Fruit fly (Drosophila melanogaster) whole organism, embryonic: ENCODE data around the gene CG6843.

Source experiments
- CG13287 ChIP-seq: fragments of 200-800 bp; sonication (Bioruptor generic); IDR thresholded peaks from 2 replicates; pipeline ENCODE4 v1.3.6; 2022; ENCODE audit warnings: missing biosample characterization, missing genetic modification characterization; ENCODE audit not compliant: partially characterized antibody
- CG1603 ChIP-seq: fragments of 200-800 bp; sonication (Bioruptor generic); optimal IDR thresholded peaks from 2 replicates; lab custom pipeline; 2019; ENCODE audit warnings: missing biosample characterization, mild to moderate bottlenecking, missing genetic modification characterization, moderate library complexity
- CG2116 ChIP-seq: fragments of 200-800 bp; sonication (Bioruptor generic); optimal IDR thresholded peaks from 3 replicates; lab custom pipeline; 2018; ENCODE audit warnings: missing biosample characterization, mild to moderate bottlenecking, missing genetic modification characterization
- CG2129 ChIP-seq: fragments of 200-800 bp; sonication (Bioruptor generic); IDR thresholded peaks from 2 replicates; pipeline ENCODE4 v1.3.6; 2022; ENCODE audit warnings: missing biosample characterization, missing genetic modification characterization; ENCODE audit not compliant: partially characterized antibody
- CG34376 ChIP-seq: fragments of 200-800 bp; sonication (Bioruptor generic); optimal IDR thresholded peaks from 2 replicates; lab custom pipeline; 2018; ENCODE audit warnings: missing biosample characterization, mild to moderate bottlenecking, missing genetic modification characterization
- CG4617 ChIP-seq: fragments of 200-800 bp; sonication (Bioruptor generic); optimal IDR thresholded peaks from 3 replicates; lab custom pipeline; 2016; ENCODE audit warnings: missing biosample characterization, missing genetic modification characterization, borderline replicate concordance
- CG6791 ChIP-seq: fragments of 200-800 bp; sonication (Bioruptor generic); IDR thresholded peaks from 3 replicates; pipeline ENCODE4 v1.3.6; 2022; ENCODE audit warnings: missing biosample characterization, missing genetic modification characterization; ENCODE audit not compliant: partially characterized antibody
- CG7963 ChIP-seq: fragments of 200-800 bp; sonication (Bioruptor generic); IDR thresholded peaks from 3 replicates; pipeline ENCODE4 v1.3.6; 2022; ENCODE audit warnings: missing biosample characterization, missing genetic modification characterization; ENCODE audit not compliant: partially characterized antibody
- CG8290 ChIP-seq, 3 experiments: fragments of 200-800 bp; sonication (Bioruptor generic); optimal IDR thresholded peaks; 2 replicates each; lab custom pipeline; 2016 to 2019; ENCODE audit warnings: missing biosample characterization in 3 of 3, missing genetic modification characterization in 3 of 3, mild to moderate bottlenecking in 2 of 3, moderate library complexity in 1 of 3
- CG8388 ChIP-seq: fragments of 200-800 bp; sonication (Bioruptor generic); optimal IDR thresholded peaks from 2 replicates; lab custom pipeline; 2019; ENCODE audit warnings: missing biosample characterization, mild to moderate bottlenecking, missing genetic modification characterization, moderate library complexity
- CG9797 ChIP-seq: fragments of 200-800 bp; sonication (Bioruptor generic); optimal IDR thresholded peaks from 3 replicates; lab custom pipeline; 2018; ENCODE audit warnings: missing biosample characterization, mild to moderate bottlenecking, missing genetic modification characterization
- Doc3 ChIP-seq: fragments of 200-800 bp; sonication (Bioruptor generic); IDR thresholded peaks from 3 replicates; pipeline ENCODE4 v1.3.6; 2022; ENCODE audit warnings: missing biosample characterization, missing genetic modification characterization; ENCODE audit not compliant: partially characterized antibody
- Dp ChIP-seq: fragments of 200-800 bp; sonication (Bioruptor generic); optimal IDR thresholded peaks from 2 replicates; lab custom pipeline; 2018; ENCODE audit warnings: missing biosample characterization, mild to moderate bottlenecking, missing genetic modification characterization, moderate library complexity
- Dref ChIP-seq: fragments of 200-800 bp; sonication (Bioruptor generic); IDR thresholded peaks from 2 replicates; pipeline ENCODE4 v1.3.6; 2022; ENCODE audit warnings: missing biosample characterization, missing genetic modification characterization
- E2f2 ChIP-seq: fragments of 200-800 bp; sonication (Bioruptor generic); IDR thresholded peaks from 2 replicates; pipeline ENCODE4 v1.3.6; 2022; ENCODE audit warnings: missing biosample characterization, missing genetic modification characterization
- Elba2 ChIP-seq: fragments of 200-800 bp; sonication (Bioruptor generic); optimal IDR thresholded peaks from 3 replicates; lab custom pipeline; 2016; ENCODE audit warnings: missing biosample characterization, missing genetic modification characterization
- Ets65A ChIP-seq: fragments of 200-800 bp; sonication (Bioruptor generic); peaks from one replicate; lab custom pipeline; 2016; ENCODE audit warnings: missing biosample characterization, missing genetic modification characterization
- Fer1 ChIP-seq: fragments of 200-800 bp; sonication (Bioruptor generic); optimal IDR thresholded peaks from 2 replicates; lab custom pipeline; 2017; ENCODE audit warnings: missing biosample characterization, mild to moderate bottlenecking, missing genetic modification characterization
- HLH4C ChIP-seq: fragments of 200-800 bp; sonication (Bioruptor generic); IDR thresholded peaks from 3 replicates; pipeline ENCODE4 v1.3.6; 2022; ENCODE audit warnings: missing biosample characterization, missing genetic modification characterization; ENCODE audit not compliant: partially characterized antibody
- Hsf ChIP-seq: fragments of 200-800 bp; sonication (Bioruptor generic); optimal IDR thresholded peaks from 3 replicates; lab custom pipeline; 2016; ENCODE audit warnings: missing biosample characterization, missing genetic modification characterization
- Lhr ChIP-seq: fragments of 200-800 bp; sonication (Bioruptor generic); optimal IDR thresholded peaks from 3 replicates; lab custom pipeline; 2017; ENCODE audit warnings: mild to moderate bottlenecking, missing biosample characterization, missing genetic modification reagents, missing genetic modification characterization
- Myb ChIP-seq: fragments of 200-800 bp; sonication (Bioruptor generic); optimal IDR thresholded peaks from 2 replicates; lab custom pipeline; 2016; ENCODE audit warnings: missing biosample characterization, missing genetic modification characterization
- Neu2 ChIP-seq: fragments of 200-800 bp; sonication (Bioruptor generic); optimal IDR thresholded peaks from 3 replicates; lab custom pipeline; 2016; ENCODE audit warnings: missing biosample characterization, missing genetic modification characterization, borderline replicate concordance
- Sry-δ ChIP-seq: fragments of 200-800 bp; sonication (Bioruptor generic); optimal IDR thresholded peaks from 2 replicates; lab custom pipeline; 2016; ENCODE audit warnings: missing biosample characterization, missing genetic modification characterization
- Vsx1 ChIP-seq: fragments of 200-800 bp; sonication (Bioruptor generic); optimal IDR thresholded peaks from 2 replicates; lab custom pipeline; 2017; ENCODE audit warnings: missing biosample characterization, mild to moderate bottlenecking, missing genetic modification characterization, missing genetic modification reagents
- amos ChIP-seq: fragments of 200-800 bp; sonication (Bioruptor generic); IDR thresholded peaks from 2 replicates; pipeline ENCODE4 v1.3.6; 2022; ENCODE audit warnings: missing biosample characterization, missing genetic modification characterization; ENCODE audit not compliant: partially characterized antibody
- bbx ChIP-seq: fragments of 200-800 bp; sonication (Bioruptor generic); IDR thresholded peaks from 2 replicates; pipeline ENCODE4 v1.3.6; 2022; ENCODE audit warnings: missing biosample characterization, missing genetic modification characterization; ENCODE audit not compliant: partially characterized antibody
- chinmo ChIP-seq: fragments of 200-800 bp; sonication (Bioruptor generic); IDR thresholded peaks from 4 replicates; pipeline ENCODE4 v1.3.6; 2022; ENCODE audit warnings: missing biosample characterization, missing genetic modification characterization; ENCODE audit not compliant: partially characterized antibody
- gfzf ChIP-seq: fragments of 200-800 bp; sonication (Bioruptor generic); optimal IDR thresholded peaks from 2 replicates; lab custom pipeline; 2016; ENCODE audit warnings: missing biosample characterization, mild to moderate bottlenecking, missing genetic modification characterization, moderate library complexity
- hb ChIP-seq: fragments of 200-800 bp; sonication (Bioruptor generic); IDR thresholded peaks from 3 replicates; pipeline ENCODE4 v1.3.6; 2022; ENCODE audit warnings: missing biosample characterization, missing genetic modification characterization; ENCODE audit not compliant: partially characterized antibody
- hbn ChIP-seq: fragments of 200-800 bp; sonication (Bioruptor generic); IDR thresholded peaks from 2 replicates; pipeline ENCODE4 v1.3.6; 2022; ENCODE audit warnings: missing biosample characterization, missing genetic modification characterization; ENCODE audit not compliant: partially characterized antibody
- her ChIP-seq: fragments of 200-800 bp; sonication (Bioruptor generic); optimal IDR thresholded peaks from 2 replicates; lab custom pipeline; 2016; ENCODE audit warnings: missing biosample characterization, missing genetic modification characterization
- nerfin-2 ChIP-seq: fragments of 200-800 bp; sonication (Bioruptor generic); IDR thresholded peaks from 2 replicates; pipeline ENCODE4 v1.3.6; 2022; ENCODE audit warnings: missing biosample characterization, missing genetic modification characterization; ENCODE audit not compliant: partially characterized antibody
- pfk ChIP-seq: fragments of 200-800 bp; sonication (Bioruptor generic); optimal IDR thresholded peaks from 2 replicates; lab custom pipeline; 2018; ENCODE audit warnings: missing biosample characterization, mild to moderate bottlenecking, missing genetic modification characterization, moderate library complexity
- phol ChIP-seq: fragments of 200-800 bp; sonication (Bioruptor generic); optimal IDR thresholded peaks from 3 replicates; lab custom pipeline; 2018; ENCODE audit warnings: missing biosample characterization, mild to moderate bottlenecking, missing genetic modification characterization, moderate library complexity
- row ChIP-seq: fragments of 200-800 bp; sonication (Bioruptor generic); IDR thresholded peaks from 3 replicates; pipeline ENCODE4 v1.3.6; 2022; ENCODE audit warnings: missing biosample characterization, missing genetic modification characterization
- salm ChIP-seq: fragments of 200-800 bp; sonication (Bioruptor generic); optimal IDR thresholded peaks from 2 replicates; lab custom pipeline; 2018; ENCODE audit warnings: missing biosample characterization, mild to moderate bottlenecking, missing genetic modification characterization
- scrt ChIP-seq: fragments of 200-800 bp; sonication (Bioruptor generic); optimal IDR thresholded peaks from 2 replicates; lab custom pipeline; 2018; ENCODE audit warnings: missing biosample characterization, mild to moderate bottlenecking, missing genetic modification characterization, moderate library complexity
- sr ChIP-seq: fragments of 200-800 bp; sonication (Bioruptor generic); IDR thresholded peaks from 3 replicates; pipeline ENCODE4 v1.3.6; 2022; ENCODE audit warnings: missing biosample characterization, missing genetic modification characterization
- toy ChIP-seq: fragments of 200-800 bp; sonication (Bioruptor generic); IDR thresholded peaks from 2 replicates; pipeline ENCODE4 v1.3.6; 2022; ENCODE audit warnings: missing biosample characterization, missing genetic modification characterization
- vvl ChIP-seq: fragments of 200-800 bp; sonication (Bioruptor generic); IDR thresholded peaks from 2 replicates; pipeline ENCODE4 v1.3.6; 2022; ENCODE audit warnings: missing biosample characterization, missing genetic modification characterization
- zen ChIP-seq: fragments of 200-800 bp; sonication (Bioruptor generic); optimal IDR thresholded peaks from 3 replicates; lab custom pipeline; 2018; ENCODE audit warnings: missing biosample characterization, mild to moderate bottlenecking, missing genetic modification characterization, moderate library complexity

CG6843 gene

dm6 chr3L:18863327-18863726 lies 38.1 kb upstream of the CG6843 start, which contains the start of gene CG6865:
Gene CG6865, plus strand, starts transcription at chr3L:18863647.
- TF ChIP-seq toy (GFP tag; lab: Robert Waterston, UW): no peak
- TF ChIP-seq scrt: peak; percentile 81
- TF ChIP-seq chinmo (GFP tag; lab: Robert Waterston, UW): 0 out of 4 replicates have a peak, but pooled peaks have one; percentile 67
- no peak for TF ChIP-seq CG8388 (GFP tag; lab: Kevin White, UChicago)
- no peak for TF ChIP-seq her (GFP tag; lab: Kevin White, UChicago)

dm6 chr3L:18865447-18866367 lies 35.7 kb upstream of the CG6843 start, which contains the start of gene CG14074:
Gene CG14074, plus strand, starts transcription at chr3L:18866225.
- peak; percentile 7 for TF ChIP-seq Hsf (GFP tag; lab: Kevin White, UChicago)
- TF ChIP-seq chinmo (GFP tag; lab: Robert Waterston, UW): peak; percentile 61; the same call in 2 of the 4 replicates
- TF ChIP-seq Sry-δ: peak; percentile 44
- peak; percentile 81 for TF ChIP-seq amos (GFP tag; lab: Robert Waterston, UW)
- peak; percentile 30 for TF ChIP-seq Myb
- TF ChIP-seq row: peak; percentile 45; the same call in 2 of the 3 replicates
- no peak for TF ChIP-seq Neu2 (GFP tag; lab: Kevin White, UChicago)
- TF ChIP-seq Fer1 (GFP tag; lab: Kevin White, UChicago): peak; percentile 16
- peak; percentile 43 for TF ChIP-seq Ets65A (GFP tag; lab: Kevin White, UChicago)
- TF ChIP-seq CG1603 (tag; lab: Kevin White, UChicago): peak; percentile 63
- TF ChIP-seq salm (tag; lab: Kevin White, UChicago): no peak
- no peak for TF ChIP-seq Elba2 (GFP tag; lab: Kevin White, UChicago)
- peak; percentile 74 for TF ChIP-seq Dp (GFP tag; lab: Kevin White, UChicago)
- peak; percentile 18 for TF ChIP-seq CG9797 (GFP tag; lab: Kevin White, UChicago)
- peak; percentile 84 for TF ChIP-seq E2f2 (GFP tag; lab: Robert Waterston, UW)
- peak; percentile 5 for TF ChIP-seq zen (tag; lab: Kevin White, UChicago)
- peak; percentile 13 for TF ChIP-seq CG4617
- peak; percentile 13; the same call in 1 of the 2 replicates for TF ChIP-seq CG2129
- TF ChIP-seq CG7963 (GFP tag; lab: Robert Waterston, UW): peak; percentile 68
- TF ChIP-seq CG8290 (GFP tag; optimal IDR thresholded peaks at IDR 0.05; lab: Kevin White, UChicago): peak; percentile 12
- TF ChIP-seq CG8290 (tag; optimal IDR thresholded peaks at IDR 0.05; lab: Kevin White, UChicago): peak; percentile 59 to 72
- peak; percentile 90 for TF ChIP-seq pfk (GFP tag; lab: Kevin White, UChicago)
- TF ChIP-seq HLH4C (GFP tag; lab: Robert Waterston, UW): peak; percentile 59; the same call in 2 of the 3 replicates
- peak; percentile 62 for TF ChIP-seq gfzf (GFP tag; lab: Kevin White, UChicago)
- TF ChIP-seq CG13287: peak; percentile 56
- TF ChIP-seq sr (GFP tag; lab: Robert Waterston, UW): no peak
- peak; percentile 72 for TF ChIP-seq CG2116
- peak; percentile 78 for TF ChIP-seq CG6791 (GFP tag; lab: Robert Waterston, UW)
- TF ChIP-seq Dref (GFP tag; lab: Robert Waterston, UW): peak; percentile 76
- peak; percentile 64 for TF ChIP-seq nerfin-2
- peak; percentile 81 for TF ChIP-seq bbx (GFP tag; lab: Robert Waterston, UW)
- peak; percentile 44; the same call in 1 of the 3 replicates for TF ChIP-seq Doc3 (GFP tag; lab: Robert Waterston, UW)
- TF ChIP-seq hbn (GFP tag; lab: Robert Waterston, UW): peak; percentile 39; the same call in 1 of the 2 replicates
- peak; percentile 60 for TF ChIP-seq vvl
- TF ChIP-seq phol (tag; lab: Kevin White, UChicago): peak; percentile 6
- no peak for TF ChIP-seq CG8388 (GFP tag; lab: Kevin White, UChicago)
- TF ChIP-seq CG34376 (GFP tag; lab: Kevin White, UChicago): no peak
- TF ChIP-seq Vsx1 (GFP tag; lab: Kevin White, UChicago): peak; percentile 2
- peak; percentile 9 for TF ChIP-seq Lhr (GFP tag; lab: Kevin White, UChicago)
- TF ChIP-seq hb (GFP tag; lab: Robert Waterston, UW): peak; percentile 72
